Fruit fly (Drosophila melanogaster) whole organism, pupa: Measurements from ENCODE around the gene CG33928.

Source experiments
- CG10348 ChIP-seq: fragments of 200-800 bp; sonication (Bioruptor generic); IDR thresholded peaks from 2 replicates; pipeline ENCODE4 v1.3.6; 2022; ENCODE audit warnings: missing biosample characterization, missing genetic modification characterization
- CG13204 ChIP-seq: fragments of 200-800 bp; sonication (Bioruptor generic); optimal IDR thresholded peaks from 2 replicates; lab custom pipeline; 2018; ENCODE audit warnings: missing biosample characterization, mild to moderate bottlenecking, missing genetic modification characterization, moderate library complexity
- CG4496 ChIP-seq: fragments of 200-800 bp; sonication (Bioruptor generic); IDR thresholded peaks from 3 replicates; pipeline ENCODE4 v1.3.6; 2022; ENCODE audit warnings: missing biosample characterization, missing genetic modification characterization
- CG8159 ChIP-seq: fragments of 200-800 bp; sonication (Bioruptor generic); optimal IDR thresholded peaks from 3 replicates; lab custom pipeline; 2018; ENCODE audit warnings: missing biosample characterization, mild to moderate bottlenecking, missing genetic modification characterization, moderate library complexity
- D1 ChIP-seq: fragments of 200-800 bp; sonication (Bioruptor generic); optimal IDR thresholded peaks from 2 replicates; lab custom pipeline; 2018; ENCODE audit warnings: missing biosample characterization, mild to moderate bottlenecking, missing genetic modification characterization, moderate library complexity
- EcR ChIP-seq: fragments of 200-800 bp; sonication (Bioruptor generic); optimal IDR thresholded peaks from 3 replicates; lab custom pipeline; 2019; ENCODE audit warnings: missing biosample characterization, missing genetic modification characterization, mild to moderate bottlenecking, moderate library complexity, missing genetic modification reagents
- fd96Ca ChIP-seq: fragments of 200-800 bp; sonication (Bioruptor generic); IDR thresholded peaks from 3 replicates; pipeline ENCODE4 v1.3.6; 2022; ENCODE audit warnings: missing biosample characterization, missing genetic modification characterization
- rn ChIP-seq: fragments of 200-800 bp; sonication (Bioruptor generic); IDR thresholded peaks from 2 replicates; pipeline ENCODE4 v1.3.6; 2022; ENCODE audit warnings: missing biosample characterization, missing genetic modification characterization

DNA sequence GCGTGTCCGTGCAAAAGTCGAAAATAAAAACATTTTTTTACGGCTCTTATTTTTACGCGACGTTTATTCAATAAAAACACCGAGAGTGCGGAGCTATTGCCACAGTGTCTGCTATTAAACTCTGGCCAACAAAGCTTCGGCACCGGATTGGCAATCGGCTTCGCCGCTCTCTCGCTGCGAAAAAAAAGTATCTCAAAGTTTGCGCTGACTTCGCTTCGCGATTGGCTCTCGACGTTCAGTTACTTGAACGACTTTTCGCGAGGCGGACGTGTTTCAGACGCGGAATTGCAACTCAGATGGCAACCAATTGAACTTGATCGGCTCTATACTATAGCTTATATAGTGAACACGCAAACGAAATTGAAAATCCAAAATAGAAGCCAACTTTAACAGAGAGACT is 47.3 kb downstream of the CG33928 start:
- TF ChIP-seq rn (no peak), CG4496 (GFP tag; lab: Robert Waterston, UW) (peak; percentile 82; the same call in 2 of the 3 replicates), CG13204 (GFP tag; lab: Kevin White, UChicago) (no peak), fd96Ca (GFP tag; lab: Robert Waterston, UW) (no peak), EcR (GFP tag; lab: Kevin White, UChicago) (peak; percentile 43), D1 (no peak), CG8159 (tag; lab: Kevin White, UChicago) (peak; percentile 49), CG10348 (GFP tag; lab: Robert Waterston, UW) (no peak)
